Fruit fly (Drosophila melanogaster): ENCODE measurements around the gene CG7069.

Gene CG7069

DNA sequence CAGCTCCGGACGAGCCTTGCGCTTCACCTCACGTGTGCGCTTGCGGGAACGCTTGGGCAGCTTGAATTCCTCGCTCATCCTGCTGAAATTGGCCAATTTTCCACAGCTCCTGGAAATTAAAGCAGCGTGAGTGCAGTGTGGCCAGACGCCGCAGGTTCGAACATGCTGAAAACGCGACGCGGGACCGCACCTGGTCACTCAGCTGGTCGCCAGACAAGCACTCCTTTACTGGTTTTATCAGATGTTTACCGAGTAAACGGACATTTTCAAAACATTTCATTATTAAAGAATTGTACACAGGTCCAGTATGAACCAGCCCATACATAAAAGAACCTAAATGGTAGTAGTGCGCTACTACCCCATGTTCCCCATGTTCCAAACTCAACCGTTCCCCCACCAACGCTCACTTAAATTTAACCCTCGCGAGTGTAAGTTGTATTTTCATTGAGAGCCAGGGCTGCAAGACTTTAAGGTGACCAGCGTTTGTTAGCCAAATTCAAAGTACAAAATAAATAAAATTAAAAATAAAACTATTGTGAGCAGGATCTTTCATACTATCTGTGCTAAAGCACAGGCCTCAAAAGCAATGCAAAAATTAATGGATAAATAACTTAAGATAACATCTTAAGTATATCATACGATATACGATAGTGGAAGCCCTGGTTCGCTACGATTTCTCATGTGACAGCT lies 10.3 kb upstream of the CG7069 start, which contains the start of the genes JMJD6, CG7071 and Muted:
Gene JMJD6 (minus strand): TSS at position 154 of the 690 bp plus-strand sequence.
Gene CG7071 (plus strand): TSS at position 403 of the 690 bp plus-strand sequence.
Gene Muted (plus strand): TSS at position 403 of the 690 bp plus-strand sequence.
- TF ChIP-seq noc (tag; optimal IDR thresholded peaks at IDR 0.05) = peak; percentile 93

DNA sequence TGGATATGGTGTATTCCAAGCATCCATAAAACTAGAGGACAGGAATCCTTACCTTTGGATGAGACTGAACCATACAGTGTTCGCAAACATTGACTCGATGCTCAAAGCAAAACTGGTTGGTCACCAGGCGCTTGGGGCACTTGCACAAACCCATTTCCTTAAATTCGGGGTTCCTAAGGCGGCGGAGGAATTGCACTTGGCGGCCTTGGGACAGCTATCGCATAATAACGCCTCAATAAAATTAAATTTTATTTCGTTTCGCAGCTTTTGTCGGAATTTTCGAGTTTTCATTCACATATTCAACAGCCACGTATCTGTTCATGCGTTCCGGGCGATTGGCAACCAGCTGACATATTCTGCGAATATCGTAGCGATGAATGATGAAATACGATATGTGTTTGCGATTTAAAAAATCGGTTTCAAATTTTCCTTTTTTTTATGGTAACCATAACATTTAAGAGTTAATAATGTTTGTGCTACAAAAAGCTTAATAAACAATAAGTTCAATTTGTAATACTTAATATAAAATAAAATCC lies 6.9 kb upstream of the CG7069 start, which contains the start of gene CG5382:
Gene CG5382 (minus strand): TSS at position 324 of the 536 bp plus-strand sequence.
- TF ChIP-seq noc (tag; optimal IDR thresholded peaks at IDR 0.05) = no peak

DNA sequence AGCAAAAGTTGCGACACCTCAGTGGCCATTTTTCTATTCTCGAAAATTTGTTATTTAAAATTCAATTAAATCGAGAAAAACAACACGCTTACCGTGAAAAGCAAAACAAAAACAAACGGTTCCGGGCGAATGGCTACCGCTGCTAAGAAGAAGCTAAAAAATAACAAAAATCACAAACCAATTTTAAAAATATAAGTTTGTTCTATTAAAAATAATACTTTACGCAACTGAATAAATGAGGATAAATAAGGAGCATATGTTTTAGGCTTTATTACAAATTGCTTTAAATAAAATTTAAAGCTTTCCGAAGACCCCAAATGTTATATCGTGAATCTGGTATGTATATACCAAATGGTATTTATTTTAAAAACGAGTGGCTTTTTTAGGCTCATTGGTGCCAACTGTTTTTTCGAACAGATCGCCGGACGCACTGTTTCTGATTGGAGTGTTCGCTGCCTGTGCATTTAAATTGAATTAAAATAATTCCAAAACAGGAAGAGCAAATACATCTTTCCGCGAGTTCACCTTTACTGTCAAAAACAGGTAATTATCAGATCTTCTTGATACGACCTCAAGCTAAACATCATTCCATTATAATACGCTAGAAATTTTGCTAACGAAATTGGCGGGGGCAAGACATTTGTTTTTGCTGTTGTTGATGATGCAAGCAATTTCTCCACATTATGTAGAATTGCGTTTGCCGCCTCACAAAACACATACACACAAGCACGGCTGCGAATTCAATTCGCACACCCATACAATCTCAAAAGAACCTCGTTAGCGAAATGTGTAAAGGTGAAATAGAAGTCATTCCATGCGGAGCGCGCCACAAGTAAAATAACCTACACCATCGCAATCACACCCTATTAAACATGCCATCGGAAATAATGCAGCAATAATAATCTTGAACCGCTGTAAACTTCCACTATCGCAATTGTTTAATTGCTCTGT lies 5.2 kb upstream of the CG7069 start, which contains the start of the genes Polr3F and PyK:
Gene Polr3F (minus strand): TSS at position 248 of the 951 bp plus-strand sequence.
Gene PyK (plus strand): TSS at position 411 of the 951 bp plus-strand sequence.
- no peak for TF ChIP-seq noc (tag; optimal IDR thresholded peaks at IDR 0.05)

DNA sequence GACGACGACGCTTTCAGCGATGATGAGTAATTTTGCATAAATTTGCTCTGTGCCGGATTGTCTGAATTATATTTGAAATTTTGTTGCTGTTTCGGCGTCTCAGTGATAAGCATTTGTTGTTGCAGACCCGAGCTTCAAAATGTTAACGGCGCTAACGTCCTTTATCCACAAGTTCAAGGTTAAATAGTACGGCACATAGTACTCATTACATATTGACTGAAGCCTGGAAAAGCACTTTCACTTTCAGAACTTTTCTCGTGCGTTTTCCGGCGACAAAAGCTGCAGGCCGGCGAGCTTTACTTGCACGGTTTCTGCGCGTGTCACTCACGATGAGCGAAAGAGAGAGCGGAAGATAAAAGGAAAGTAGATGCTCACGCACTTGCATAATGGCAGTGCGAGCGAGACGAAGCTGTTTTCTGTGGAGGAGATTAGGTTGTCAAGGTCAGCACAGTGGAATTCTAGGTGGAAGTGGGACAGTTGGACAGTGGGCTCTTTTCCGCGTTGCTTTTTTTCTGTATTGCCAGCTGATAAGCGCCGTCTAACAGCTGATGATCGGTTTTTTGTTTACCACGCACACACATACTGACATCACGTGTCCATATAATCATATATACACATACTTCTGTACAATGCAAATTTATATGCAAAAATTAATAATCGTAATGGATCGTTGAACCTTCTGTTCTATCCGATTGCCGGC lies 4.4 kb upstream of the CG7069 start:
- peak; percentile 19 for TF ChIP-seq noc (tag; optimal IDR thresholded peaks at IDR 0.05)

DNA sequence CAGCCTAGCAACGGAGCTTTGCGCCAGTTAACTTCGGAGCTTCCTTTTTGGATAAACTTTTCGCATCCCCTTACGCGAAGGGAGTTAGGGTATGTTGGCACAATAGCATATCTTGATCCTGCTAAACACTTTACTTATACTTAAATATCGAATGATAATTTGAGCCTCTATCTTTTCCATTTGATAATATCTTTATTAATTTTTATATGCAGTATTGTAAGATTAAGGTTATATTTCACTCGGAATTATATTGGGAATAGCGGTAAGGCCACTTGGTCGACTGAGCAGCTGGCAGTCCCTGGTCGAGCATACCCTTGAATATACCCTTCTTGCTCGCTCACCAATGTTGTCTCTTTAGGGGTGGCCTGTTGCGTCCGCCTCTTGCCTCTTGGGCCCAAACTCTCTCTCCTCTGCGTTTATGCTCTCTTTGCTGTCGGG lies 3.8 kb upstream of the CG7069 start:
- TF ChIP-seq noc (tag; optimal IDR thresholded peaks at IDR 0.05) = no peak

DNA sequence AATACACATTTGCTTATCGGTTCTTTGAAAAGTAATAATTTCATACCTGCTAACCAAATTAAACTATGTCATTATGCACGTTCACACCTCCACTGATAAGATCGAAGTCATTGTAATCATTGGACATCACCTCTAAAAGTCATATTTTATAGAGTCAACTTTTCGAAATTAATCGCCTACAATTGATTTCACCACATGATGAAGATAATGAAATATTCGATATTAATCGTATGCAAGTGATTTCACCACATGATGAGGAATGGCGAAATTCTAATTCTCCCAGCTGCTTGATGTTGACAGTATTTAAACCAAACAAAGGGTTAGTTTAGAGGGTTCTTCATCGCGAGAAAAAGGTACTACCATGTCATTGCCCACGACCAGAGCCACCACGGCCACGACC lies 3.0 kb downstream of the CG7069 start, which contains the start of gene CG18596:
Gene CG18596 (plus strand): TSS at position 250 of the 400 bp plus-strand sequence.
- no peak for TF ChIP-seq noc (tag; optimal IDR thresholded peaks at IDR 0.05)

DNA sequence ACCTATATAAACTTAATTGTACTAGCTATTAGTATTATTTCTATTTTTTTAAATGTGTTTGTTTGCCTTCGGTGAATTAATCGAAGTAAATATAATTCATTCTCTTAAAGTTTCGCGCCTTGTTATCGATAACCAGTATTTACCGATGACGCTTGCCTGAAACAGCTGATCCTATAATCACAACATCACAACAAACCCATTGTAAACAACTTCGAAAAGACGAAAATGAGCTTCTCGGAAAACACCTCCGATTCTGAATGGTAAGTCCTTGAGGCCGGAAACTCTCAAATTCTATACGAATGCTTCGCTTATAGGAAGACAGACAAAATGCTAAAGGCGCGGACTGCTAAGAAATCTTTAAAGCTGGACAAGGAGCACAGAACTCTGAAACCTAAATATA lies 7.3 kb downstream of the CG7069 start, which contains the start of gene CG34149:
Gene CG34149 (plus strand): TSS at position 187 of the 400 bp plus-strand sequence.
- no peak for TF ChIP-seq noc (tag; optimal IDR thresholded peaks at IDR 0.05)

DNA sequence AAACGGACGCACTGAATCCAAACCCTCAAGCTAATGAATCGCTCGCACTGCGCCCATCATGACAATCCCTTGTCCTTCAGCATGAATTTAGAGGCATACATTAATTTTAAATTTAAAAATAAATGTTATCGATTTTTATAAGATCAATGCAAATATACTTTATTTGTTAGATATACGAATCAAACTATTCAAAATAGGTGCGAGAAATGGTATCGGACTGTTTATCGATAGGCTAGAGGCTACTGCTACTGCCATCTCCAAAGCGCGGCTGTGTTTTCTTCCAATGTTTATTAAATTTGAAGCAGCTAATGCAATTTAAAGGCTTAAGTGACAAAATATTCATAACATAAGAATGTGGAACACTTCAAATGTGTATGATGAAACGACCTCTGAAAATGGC lies 8.4 kb downstream of the CG7069 start, which contains the start of gene CG43342:
Gene CG43342 (plus strand): TSS at position 264 of the 400 bp plus-strand sequence.
- no peak for TF ChIP-seq noc (tag; optimal IDR thresholded peaks at IDR 0.05)

DNA sequence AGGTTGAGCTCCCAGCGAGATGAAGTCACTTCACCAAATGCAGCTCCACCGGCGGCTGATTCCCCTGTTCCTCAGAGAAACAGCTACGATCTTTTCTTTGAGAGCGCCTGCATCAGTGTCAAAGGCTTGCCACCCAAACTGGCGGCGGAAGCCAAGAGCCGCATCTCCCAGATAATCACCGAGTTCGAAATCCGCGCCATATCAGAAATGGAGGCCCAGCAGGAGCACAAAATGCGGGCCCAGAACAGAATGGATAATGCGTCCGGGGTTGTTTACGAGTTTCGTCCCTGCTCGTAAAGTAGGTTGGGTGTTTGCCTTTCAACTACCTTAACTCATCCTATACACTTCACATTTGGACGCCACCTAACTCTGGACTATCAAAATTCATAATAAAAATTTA lies 9.1 kb downstream of the CG7069 start, which contains the start of gene Gpdh3:
Gene Gpdh3 (plus strand): TSS at position 301 of the 400 bp plus-strand sequence.
- TF ChIP-seq noc (tag; optimal IDR thresholded peaks at IDR 0.05) = no peak

DNA sequence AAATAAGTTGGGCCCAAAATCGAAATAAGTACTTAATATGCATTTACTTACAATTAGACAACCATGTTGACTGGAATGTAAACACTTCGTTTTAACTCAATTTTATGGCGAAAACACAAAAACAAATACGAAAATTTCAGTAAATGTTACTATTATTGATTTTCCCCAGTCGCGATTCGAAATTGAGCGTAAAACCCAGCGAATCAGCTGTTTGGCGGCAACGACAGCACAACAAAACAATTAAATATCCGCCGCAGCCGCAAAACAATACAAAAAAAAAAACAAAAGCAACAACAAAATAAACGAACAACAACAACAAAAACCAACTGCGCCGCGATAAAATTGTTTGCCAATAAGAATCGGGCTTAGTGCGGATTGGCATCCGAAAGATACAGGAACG lies 17.0 kb downstream of the CG7069 start, which contains the start of the genes CAH8 and CG7059:
Gene CAH8 (minus strand): TSS at position 101 of the 400 bp plus-strand sequence.
Gene CG7059 (plus strand): TSS at position 167 of the 400 bp plus-strand sequence.
- no peak for TF ChIP-seq noc (tag; optimal IDR thresholded peaks at IDR 0.05)

DNA sequence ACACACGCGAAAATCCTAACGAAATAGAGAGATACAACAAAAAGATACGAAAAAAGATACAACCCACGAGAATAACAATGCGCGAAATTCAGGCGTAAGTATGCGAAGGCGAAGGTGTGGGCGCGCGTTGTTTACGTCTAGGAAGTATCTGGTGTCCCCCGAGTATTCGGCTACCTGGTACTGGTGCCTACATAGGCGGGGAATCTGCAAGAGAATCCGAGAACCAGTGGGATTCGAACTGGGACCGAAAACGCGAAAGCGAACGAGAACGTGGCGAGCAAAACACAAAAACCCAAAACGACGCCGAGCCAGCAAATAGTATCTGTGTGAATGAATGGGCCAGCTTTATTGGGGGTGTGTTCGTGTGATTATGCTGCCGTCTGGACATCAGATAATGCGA lies 17.5 kb downstream of the CG7069 start:
- no peak for TF ChIP-seq noc (tag; optimal IDR thresholded peaks at IDR 0.05)

DNA sequence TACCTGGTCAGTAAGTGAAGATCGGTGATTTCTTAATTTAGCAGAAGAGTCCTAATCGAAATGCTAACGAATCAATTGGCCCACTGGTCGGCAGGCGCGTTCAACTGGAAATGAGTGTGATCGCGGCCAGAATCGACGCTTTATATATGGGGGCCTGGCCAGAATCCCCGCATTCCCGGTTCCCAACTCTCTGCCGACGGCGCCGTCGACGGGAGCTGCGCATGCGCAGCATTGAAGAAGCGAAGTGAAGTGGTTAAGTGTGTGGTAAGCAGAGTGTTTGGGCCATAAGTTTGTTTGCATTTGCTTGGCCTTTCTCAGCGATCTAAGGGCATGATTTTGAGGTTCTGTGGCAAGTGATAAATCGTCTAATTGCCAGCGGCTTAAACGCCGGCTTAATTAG lies 21.4 kb downstream of the CG7069 start, which contains the start of gene CG13857:
Gene CG13857 (minus strand): TSS at position 101 of the 400 bp plus-strand sequence.
- TF ChIP-seq noc (tag; optimal IDR thresholded peaks at IDR 0.05) = no peak

DNA sequence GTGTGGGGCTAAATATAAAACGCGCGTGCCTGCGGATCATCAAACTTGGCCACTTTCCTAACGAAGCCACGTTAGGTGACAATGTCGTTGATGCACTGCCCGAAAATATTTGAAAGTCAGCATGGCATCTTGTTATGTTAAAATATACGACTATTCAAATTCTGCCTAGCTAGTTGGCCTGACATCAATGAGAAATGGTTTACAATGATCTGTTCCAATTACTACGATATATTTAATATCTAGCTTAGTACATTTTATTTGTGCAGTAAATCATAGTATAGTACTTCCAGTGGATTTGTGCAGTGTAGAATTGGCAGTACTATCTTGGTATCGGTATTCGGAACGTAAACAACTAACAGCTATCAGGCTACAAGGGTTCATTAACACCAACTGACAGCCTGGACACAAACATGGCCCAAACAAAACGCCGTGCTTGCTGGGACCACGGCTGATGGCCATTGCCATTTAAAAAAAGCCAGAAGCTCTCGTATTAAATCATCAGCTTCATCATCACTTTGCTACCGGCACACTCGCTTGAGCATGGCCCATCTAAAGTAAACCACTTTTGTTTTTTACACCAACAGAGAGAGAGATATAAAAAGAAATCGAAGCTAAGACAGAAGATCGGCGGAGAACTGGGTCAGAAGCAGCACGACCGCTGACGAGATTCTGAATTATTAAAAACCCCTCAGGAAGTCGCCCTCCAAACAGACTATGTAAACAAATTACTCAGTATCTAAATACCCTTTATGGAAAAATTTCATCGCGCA lies 23.0 kb downstream of the CG7069 start:
- TF ChIP-seq noc (tag; optimal IDR thresholded peaks at IDR 0.05) = no peak

Measured in whole organism, larva.